In genomic region chrIV:7605413-7605812, ce11 we compare ENCODE assay signal across 4 worm cellular contexts.
TF ChIP-seq lines count a peak whose summit lies in the region.

No protein-coding gene starts in this region.

TF ChIP-seq in whole organism, L1 larva, 84 proteins besides CTCF, POLR2A, EP300 and RAD21:
- TF ChIP-seq tbx-2 (tag; optimal IDR thresholded peaks at IDR 0.05; lab: Kevin White, UChicago): no peak
- peak; percentile 4 for TF ChIP-seq lin-14 (GFP tag; optimal IDR thresholded peaks at IDR 0.05; lab: Kevin White, UChicago)

TF ChIP-seq in whole organism, late embryonic, 69 proteins besides CTCF, POLR2A, EP300 and RAD21:
- TF ChIP-seq unc-42 (tag; optimal IDR thresholded peaks at IDR 0.05; lab: Kevin White, UChicago): peak; percentile 82
- no peak for TF ChIP-seq madf-2 (tag; optimal IDR thresholded peaks at IDR 0.05; lab: Kevin White, UChicago)
- TF ChIP-seq dve-1 (tag; optimal IDR thresholded peaks at IDR 0.05; lab: Kevin White, UChicago): no peak

TF ChIP-seq in whole organism, mixed stage, embryonic, 35 proteins besides CTCF, POLR2A, EP300 and RAD21:
- peak; percentile 79 for TF ChIP-seq ces-1 (GFP tag; optimal IDR thresholded peaks at IDR 0.05; lab: Kevin White, UChicago)
- TF ChIP-seq zip-8 (tag; optimal IDR thresholded peaks at IDR 0.05; lab: Kevin White, UChicago): no peak

TF ChIP-seq in whole organism, young adult, 124 proteins besides CTCF, POLR2A, EP300 and RAD21:
- TF ChIP-seq zfh-2 (GFP tag; conservative IDR thresholded peaks at IDR 0.05; lab: Robert Waterston, UW): 0 out of 2 replicates have a peak, but pooled peaks have one; percentile 8
- no peak for TF ChIP-seq nhr-27 (tag; optimal IDR thresholded peaks at IDR 0.05; lab: Kevin White, UChicago)
- TF ChIP-seq snpc-1.3 (tag; optimal IDR thresholded peaks at IDR 0.05; lab: Kevin White, UChicago; ENCODE audit: insufficient read depth): no peak
- TF ChIP-seq C17E4.6 (GFP tag; IDR thresholded peaks at IDR 0.05; lab: Robert Waterston, UW): no peak
- no peak for TF ChIP-seq let-526 (GFP tag; IDR thresholded peaks at IDR 0.05; lab: Robert Waterston, UW)
